Fruit fly (Drosophila melanogaster): ENCODE results near the gene inc.

The inc gene

DNA sequence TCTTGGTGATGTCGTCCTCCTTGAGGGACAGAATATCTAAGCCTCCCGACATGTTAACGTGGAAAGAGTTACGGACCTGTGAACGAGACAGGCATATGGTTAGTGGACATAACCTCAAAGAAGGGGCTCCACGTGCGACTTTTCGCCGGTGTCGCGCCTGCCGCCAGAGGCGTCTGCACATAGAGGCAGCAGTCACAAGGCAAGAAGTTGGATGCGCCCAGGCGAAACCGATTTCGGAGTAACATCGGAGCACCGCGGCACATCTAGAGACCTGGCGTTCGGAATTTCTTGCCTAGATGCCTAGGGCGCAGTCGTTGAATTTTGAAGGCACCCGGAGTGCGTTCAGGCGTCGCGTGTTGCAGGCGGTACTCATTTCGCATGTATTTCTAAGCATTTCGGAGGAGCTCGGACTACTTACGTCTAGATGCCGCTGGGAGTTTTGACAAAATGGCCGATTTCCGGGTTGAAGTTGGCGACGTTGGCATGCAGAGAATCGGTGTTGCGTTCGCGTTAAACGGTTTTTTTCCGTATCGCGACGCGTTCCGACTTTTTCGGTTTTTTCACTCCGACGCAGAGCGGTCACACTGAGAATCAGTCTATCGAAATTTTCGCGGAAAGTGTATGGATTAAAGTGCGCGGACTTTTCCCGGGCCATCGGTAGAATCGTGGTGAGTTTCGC lies at the start of gene inc, which contains the start of gene sta:
TSS of gene inc (plus strand) at position 640 of the 679 bp plus-strand sequence.
TSS of gene sta (minus strand) at position 574 of the 679 bp plus-strand sequence.
- TF ChIP-seq CG14655 (GFP tag; optimal IDR thresholded peaks at IDR 0.05) (no peak), CG10348 (GFP tag; IDR thresholded peaks at IDR 0.05) (no peak), EcR (GFP tag; optimal IDR thresholded peaks at IDR 0.05) (no peak), CG34367 (tag; optimal IDR thresholded peaks at IDR 0.05) (peak; percentile 44), CG4496 (GFP tag; IDR thresholded peaks at IDR 0.05) (peak; percentile 69), Ets98B (GFP tag; IDR thresholded peaks at IDR 0.05) (peak; percentile 40; the same call in 1 of the 2 replicates), CG12605 (GFP tag; IDR thresholded peaks at IDR 0.05) (peak; percentile 46), gl (tag; optimal IDR thresholded peaks at IDR 0.05) (peak; percentile 41), CG15710 (tag; optimal IDR thresholded peaks at IDR 0.05) (peak; percentile 38), D1 (tag; optimal IDR thresholded peaks at IDR 0.05) (no peak), CG13204 (GFP tag; optimal IDR thresholded peaks at IDR 0.05) (peak; percentile 41), CG9948 (tag; optimal IDR thresholded peaks at IDR 0.05) (peak; percentile 21), Pif1B (GFP tag; optimal IDR thresholded peaks at IDR 0.05) (no peak), CG32121 (GFP tag; IDR thresholded peaks at IDR 0.05) (no peak), CG8301 (tag; optimal IDR thresholded peaks at IDR 0.05) (peak; percentile 16), fd96Ca (GFP tag; IDR thresholded peaks at IDR 0.05) (peak; percentile 51; the same call in 1 of the 3 replicates), CG8159 (tag; optimal IDR thresholded peaks at IDR 0.05) (peak; percentile 43), CG17806 (tag; optimal IDR thresholded peaks at IDR 0.05) (no peak), Pif1A (GFP tag; optimal IDR thresholded peaks at IDR 0.05) (peak; percentile 30), rn (GFP tag; IDR thresholded peaks at IDR 0.05) (no peak), Snoo (tag; optimal IDR thresholded peaks at IDR 0.05) (peak; percentile 77)

DNA sequence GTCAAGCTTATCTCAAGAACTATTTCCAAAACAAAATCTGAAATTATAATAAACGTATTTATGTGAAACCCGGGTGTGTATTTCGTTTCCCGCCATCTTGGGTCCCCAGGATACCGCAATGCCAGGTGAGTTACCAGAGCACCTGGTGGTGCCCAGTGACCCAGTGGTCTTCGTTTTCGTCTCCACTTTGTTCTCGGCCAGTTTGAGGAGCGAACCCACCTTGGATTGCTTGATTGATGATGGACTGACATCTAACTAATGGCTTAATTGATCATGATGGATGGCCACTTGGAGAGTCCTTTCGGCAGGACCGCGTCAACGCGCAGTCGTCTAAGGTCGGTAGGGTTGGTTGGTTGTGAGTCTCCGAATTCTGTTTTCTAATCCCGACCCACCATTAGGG lies 31.1 kb upstream of the inc start, which contains the start of gene Gr2a:
TSS of gene Gr2a (plus strand) at position 301 of the 400 bp plus-strand sequence.
- TF ChIP-seq Pif1B (GFP tag; optimal IDR thresholded peaks at IDR 0.05) (no peak), CG9948 (tag; optimal IDR thresholded peaks at IDR 0.05) (no peak), CG32121 (GFP tag; IDR thresholded peaks at IDR 0.05) (no peak), Ets98B (GFP tag; IDR thresholded peaks at IDR 0.05) (no peak), EcR (GFP tag; optimal IDR thresholded peaks at IDR 0.05) (no peak), CG8301 (tag; optimal IDR thresholded peaks at IDR 0.05) (no peak), CG12605 (GFP tag; IDR thresholded peaks at IDR 0.05) (no peak), CG10348 (GFP tag; IDR thresholded peaks at IDR 0.05) (no peak), CG4496 (GFP tag; IDR thresholded peaks at IDR 0.05) (no peak), gl (tag; optimal IDR thresholded peaks at IDR 0.05) (no peak), fd96Ca (GFP tag; IDR thresholded peaks at IDR 0.05) (no peak), CG8159 (tag; optimal IDR thresholded peaks at IDR 0.05) (no peak), CG17806 (tag; optimal IDR thresholded peaks at IDR 0.05) (no peak), CG34367 (tag; optimal IDR thresholded peaks at IDR 0.05) (no peak), rn (GFP tag; IDR thresholded peaks at IDR 0.05) (no peak), CG13204 (GFP tag; optimal IDR thresholded peaks at IDR 0.05) (no peak), Snoo (tag; optimal IDR thresholded peaks at IDR 0.05) (no peak), CG15710 (tag; optimal IDR thresholded peaks at IDR 0.05) (no peak)

DNA sequence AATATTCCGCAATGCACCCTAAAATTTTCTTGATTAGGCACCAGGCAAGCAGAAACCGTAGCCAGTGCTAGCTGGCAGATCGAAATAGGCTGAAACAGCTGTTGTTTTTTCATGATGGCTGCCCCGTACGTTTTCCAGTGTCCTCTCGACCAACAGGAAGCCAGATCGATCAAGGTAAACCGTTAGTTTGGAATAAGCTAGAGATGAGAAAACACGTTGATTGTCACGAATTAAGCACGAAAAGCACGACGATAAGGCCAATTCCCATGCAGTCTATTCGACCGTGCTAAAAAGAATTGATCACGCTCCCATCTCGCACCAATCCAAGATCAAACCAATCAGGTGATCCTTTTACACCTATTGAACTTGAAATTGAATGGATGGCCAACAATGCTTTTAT lies 28.4 kb upstream of the inc start:
- TF ChIP-seq Snoo (tag; optimal IDR thresholded peaks at IDR 0.05) (no peak), CG34367 (tag; optimal IDR thresholded peaks at IDR 0.05) (no peak), gl (tag; optimal IDR thresholded peaks at IDR 0.05) (no peak), CG17806 (tag; optimal IDR thresholded peaks at IDR 0.05) (no peak), Ets98B (GFP tag; IDR thresholded peaks at IDR 0.05) (no peak), CG13204 (GFP tag; optimal IDR thresholded peaks at IDR 0.05) (no peak), CG32121 (GFP tag; IDR thresholded peaks at IDR 0.05) (no peak), rn (GFP tag; IDR thresholded peaks at IDR 0.05) (no peak), CG8159 (tag; optimal IDR thresholded peaks at IDR 0.05) (no peak), CG10348 (GFP tag; IDR thresholded peaks at IDR 0.05) (no peak), CG4496 (GFP tag; IDR thresholded peaks at IDR 0.05) (no peak), CG15710 (tag; optimal IDR thresholded peaks at IDR 0.05) (no peak), CG12605 (GFP tag; IDR thresholded peaks at IDR 0.05) (no peak), D1 (tag; optimal IDR thresholded peaks at IDR 0.05) (no peak), fd96Ca (GFP tag; IDR thresholded peaks at IDR 0.05) (no peak), Pif1A (GFP tag; optimal IDR thresholded peaks at IDR 0.05) (no peak), CG14655 (GFP tag; optimal IDR thresholded peaks at IDR 0.05) (no peak), Pif1B (GFP tag; optimal IDR thresholded peaks at IDR 0.05) (no peak), EcR (GFP tag; optimal IDR thresholded peaks at IDR 0.05) (no peak), CG8301 (tag; optimal IDR thresholded peaks at IDR 0.05) (no peak)

DNA sequence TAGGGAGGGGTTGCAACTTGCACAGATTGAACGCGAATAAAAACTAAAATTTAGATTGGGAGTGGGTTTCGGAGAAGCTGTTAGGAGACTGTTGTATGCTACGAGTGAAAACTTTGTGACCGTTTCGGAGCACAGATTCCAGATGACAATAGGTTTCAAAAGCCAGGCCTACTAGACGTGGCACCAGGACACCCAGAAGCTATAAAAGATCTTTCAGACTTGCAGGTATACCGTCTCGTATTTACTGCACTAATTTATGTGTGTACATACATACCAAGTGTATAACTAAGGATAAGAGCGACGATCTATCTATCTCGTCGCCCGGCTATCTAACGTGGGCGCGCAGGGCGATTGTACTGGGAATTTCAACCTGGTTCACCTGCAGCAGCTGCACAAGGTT lies 26.3 kb upstream of the inc start, which contains the start of gene CG14785:
TSS of gene CG14785 (minus strand) at position 101 of the 400 bp plus-strand sequence.
- no peak for TF ChIP-seq Snoo (tag; optimal IDR thresholded peaks at IDR 0.05)
- no peak for TF ChIP-seq EcR (GFP tag; optimal IDR thresholded peaks at IDR 0.05)
- TF ChIP-seq CG13204 (GFP tag; optimal IDR thresholded peaks at IDR 0.05): no peak
- no peak for TF ChIP-seq CG17806 (tag; optimal IDR thresholded peaks at IDR 0.05)
- no peak for TF ChIP-seq CG4496 (GFP tag; IDR thresholded peaks at IDR 0.05)
- TF ChIP-seq Ets98B (GFP tag; IDR thresholded peaks at IDR 0.05): no peak
- TF ChIP-seq gl (tag; optimal IDR thresholded peaks at IDR 0.05): no peak
- TF ChIP-seq D1 (tag; optimal IDR thresholded peaks at IDR 0.05): no peak
- no peak for TF ChIP-seq CG34367 (tag; optimal IDR thresholded peaks at IDR 0.05)
- no peak for TF ChIP-seq CG9948 (tag; optimal IDR thresholded peaks at IDR 0.05)
- no peak for TF ChIP-seq CG15710 (tag; optimal IDR thresholded peaks at IDR 0.05)
- TF ChIP-seq CG8301 (tag; optimal IDR thresholded peaks at IDR 0.05): no peak
- no peak for TF ChIP-seq CG14655 (GFP tag; optimal IDR thresholded peaks at IDR 0.05)
- no peak for TF ChIP-seq CG32121 (GFP tag; IDR thresholded peaks at IDR 0.05)
- no peak for TF ChIP-seq fd96Ca (GFP tag; IDR thresholded peaks at IDR 0.05)
- no peak for TF ChIP-seq CG12605 (GFP tag; IDR thresholded peaks at IDR 0.05)
- TF ChIP-seq CG8159 (tag; optimal IDR thresholded peaks at IDR 0.05): no peak
- TF ChIP-seq CG10348 (GFP tag; IDR thresholded peaks at IDR 0.05): no peak
- TF ChIP-seq rn (GFP tag; IDR thresholded peaks at IDR 0.05): no peak
- no peak for TF ChIP-seq Pif1B (GFP tag; optimal IDR thresholded peaks at IDR 0.05)
